Fruit fly (Drosophila melanogaster) whole organism, embryonic: ENCODE results near the gene mRpS11.

ENCODE experiments used
- CG1024 ChIP-seq: fragments of 200-800 bp; sonication (Bioruptor generic); IDR thresholded peaks from 2 replicates; pipeline ENCODE4 v1.3.6; 2022; ENCODE audit warnings: missing biosample characterization, missing genetic modification characterization
- CG10543 ChIP-seq: fragments of 200-800 bp; sonication (Bioruptor generic); optimal IDR thresholded peaks from 3 replicates; lab custom pipeline; 2017; ENCODE audit warnings: missing biosample characterization, mild to moderate bottlenecking, missing genetic modification characterization, moderate library complexity
- CG11456 ChIP-seq: fragments of 200-800 bp; sonication (Bioruptor generic); IDR thresholded peaks from 3 replicates; pipeline ENCODE4 v1.3.6; 2022; ENCODE audit warnings: missing biosample characterization, missing genetic modification characterization
- CG12299 ChIP-seq: fragments of 200-800 bp; sonication (Bioruptor generic); optimal IDR thresholded peaks from 2 replicates; lab custom pipeline; 2018; ENCODE audit warnings: missing biosample characterization, mild to moderate bottlenecking, missing genetic modification characterization
- CG1233 ChIP-seq: fragments of 200-800 bp; sonication (Bioruptor generic); optimal IDR thresholded peaks from 4 replicates; lab custom pipeline; 2018; ENCODE audit warnings: missing biosample characterization, mild to moderate bottlenecking, missing genetic modification characterization
- CG13287 ChIP-seq: fragments of 200-800 bp; sonication (Bioruptor generic); IDR thresholded peaks from 2 replicates; pipeline ENCODE4 v1.3.6; 2022; ENCODE audit warnings: missing biosample characterization, missing genetic modification characterization; ENCODE audit not compliant: partially characterized antibody
- CG13775 ChIP-seq: fragments of 200-800 bp; sonication (Bioruptor generic); optimal IDR thresholded peaks from 3 replicates; lab custom pipeline; 2017; ENCODE audit warnings: missing biosample characterization, mild to moderate bottlenecking, missing genetic modification characterization
- CG1603 ChIP-seq: fragments of 200-800 bp; sonication (Bioruptor generic); optimal IDR thresholded peaks from 2 replicates; lab custom pipeline; 2019; ENCODE audit warnings: missing biosample characterization, mild to moderate bottlenecking, missing genetic modification characterization, moderate library complexity
- CG16813 ChIP-seq: fragments of 200-800 bp; sonication (Bioruptor generic); IDR thresholded peaks from 3 replicates; pipeline ENCODE4 v1.3.6; 2022; ENCODE audit warnings: missing biosample characterization, missing genetic modification characterization; ENCODE audit not compliant: partially characterized antibody
- CG2116 ChIP-seq: fragments of 200-800 bp; sonication (Bioruptor generic); optimal IDR thresholded peaks from 3 replicates; lab custom pipeline; 2018; ENCODE audit warnings: missing biosample characterization, mild to moderate bottlenecking, missing genetic modification characterization
- CG2120 ChIP-seq: fragments of 200-800 bp; sonication (Bioruptor generic); optimal IDR thresholded peaks from 3 replicates; lab custom pipeline; 2016; ENCODE audit warnings: missing biosample characterization, missing genetic modification characterization
- CG30431 ChIP-seq: fragments of 200-800 bp; sonication (Bioruptor generic); optimal IDR thresholded peaks from 2 replicates; lab custom pipeline; 2017; ENCODE audit warnings: missing biosample characterization, missing genetic modification characterization
- CG31224 ChIP-seq: fragments of 200-800 bp; sonication (Bioruptor generic); IDR thresholded peaks from 2 replicates; pipeline ENCODE4 v1.3.6; 2022; ENCODE audit warnings: missing biosample characterization, missing genetic modification characterization
- CG3995 ChIP-seq: fragments of 200-800 bp; sonication (Bioruptor generic); optimal IDR thresholded peaks from 3 replicates; lab custom pipeline; 2016; ENCODE audit warnings: missing biosample characterization, missing genetic modification characterization
- CG5245 ChIP-seq: fragments of 200-800 bp; sonication (Bioruptor generic); optimal IDR thresholded peaks from 3 replicates; lab custom pipeline; 2016; ENCODE audit warnings: missing biosample characterization, missing genetic modification characterization
- CG6254 ChIP-seq: fragments of 200-800 bp; sonication (Bioruptor generic); optimal IDR thresholded peaks from 3 replicates; lab custom pipeline; 2017; ENCODE audit warnings: mild to moderate bottlenecking, missing biosample characterization, missing genetic modification reagents, missing genetic modification characterization
- CG6689 ChIP-seq: fragments of 200-800 bp; sonication (Bioruptor generic); IDR thresholded peaks from 2 replicates; pipeline ENCODE4 v1.3.6; 2022; ENCODE audit warnings: missing biosample characterization, missing genetic modification characterization
- CG7372 ChIP-seq: fragments of 200-800 bp; sonication (Bioruptor generic); IDR thresholded peaks from 2 replicates; pipeline ENCODE4 v1.3.6; 2022; ENCODE audit warnings: missing biosample characterization, missing genetic modification characterization
- CG7786 ChIP-seq: fragments of 200-800 bp; sonication (Bioruptor generic); optimal IDR thresholded peaks from 2 replicates; lab custom pipeline; 2016; ENCODE audit warnings: missing biosample characterization, missing genetic modification characterization
- CG9876 ChIP-seq: fragments of 200-800 bp; sonication (Bioruptor generic); optimal IDR thresholded peaks from 2 replicates; lab custom pipeline; 2016; ENCODE audit warnings: missing biosample characterization, missing genetic modification characterization
- Dad ChIP-seq: fragments of 200-800 bp; sonication (Bioruptor generic); optimal IDR thresholded peaks from 3 replicates; lab custom pipeline; 2016; ENCODE audit warnings: missing biosample characterization, missing genetic modification characterization
- Dll ChIP-seq: fragments of 200-800 bp; sonication (Bioruptor generic); IDR thresholded peaks from 4 replicates; pipeline ENCODE4 v1.3.6; 2022; ENCODE audit warnings: missing biosample characterization, missing genetic modification characterization; ENCODE audit not compliant: partially characterized antibody
- Dp ChIP-seq: fragments of 200-800 bp; sonication (Bioruptor generic); optimal IDR thresholded peaks from 2 replicates; lab custom pipeline; 2018; ENCODE audit warnings: missing biosample characterization, mild to moderate bottlenecking, missing genetic modification characterization, moderate library complexity
- Drgx ChIP-seq: fragments of 200-800 bp; sonication (Bioruptor generic); IDR thresholded peaks from 2 replicates; pipeline ENCODE4 v1.3.6; 2022; ENCODE audit warnings: missing biosample characterization, missing genetic modification characterization
- HLH54F ChIP-seq: fragments of 200-800 bp; sonication (Bioruptor generic); optimal IDR thresholded peaks from 3 replicates; lab custom pipeline; 2016; ENCODE audit warnings: missing biosample characterization, missing genetic modification characterization
- HLHmδ ChIP-seq: fragments of 200-800 bp; sonication (Bioruptor generic); optimal IDR thresholded peaks from 2 replicates; lab custom pipeline; 2018; ENCODE audit warnings: missing biosample characterization, mild to moderate bottlenecking, missing genetic modification characterization, moderate library complexity
- HmgZ ChIP-seq: fragments of 200-800 bp; sonication (Bioruptor generic); optimal IDR thresholded peaks from 2 replicates; lab custom pipeline; 2018; ENCODE audit warnings: missing biosample characterization, mild to moderate bottlenecking, missing genetic modification characterization
- MBD-R2 ChIP-seq: fragments of 200-800 bp; sonication (Bioruptor generic); IDR thresholded peaks from 2 replicates; pipeline ENCODE4 v1.3.6; 2022; ENCODE audit warnings: missing biosample characterization, missing genetic modification characterization
- Meics ChIP-seq: fragments of 200-800 bp; sonication (Bioruptor generic); optimal IDR thresholded peaks from 2 replicates; lab custom pipeline; 2017; ENCODE audit warnings: missing biosample characterization, mild to moderate bottlenecking, missing genetic modification characterization
- Sox100B ChIP-seq: fragments of 200-800 bp; sonication (Bioruptor generic); optimal IDR thresholded peaks from 3 replicates; lab custom pipeline; 2018; ENCODE audit warnings: missing biosample characterization, mild to moderate bottlenecking, missing genetic modification characterization
- Xbp1 ChIP-seq: fragments of 200-800 bp; sonication (Bioruptor generic); optimal IDR thresholded peaks from 3 replicates; lab custom pipeline; 2016; ENCODE audit warnings: missing biosample characterization, mild to moderate bottlenecking, missing genetic modification characterization
- bbx ChIP-seq: fragments of 200-800 bp; sonication (Bioruptor generic); IDR thresholded peaks from 2 replicates; pipeline ENCODE4 v1.3.6; 2022; ENCODE audit warnings: missing biosample characterization, missing genetic modification characterization; ENCODE audit not compliant: partially characterized antibody
- bcd ChIP-seq: fragments of 200-800 bp; sonication (Bioruptor generic); optimal IDR thresholded peaks from 2 replicates; lab custom pipeline; 2017; ENCODE audit warnings: missing biosample characterization, mild to moderate bottlenecking, missing genetic modification characterization
- crc ChIP-seq: fragments of 200-800 bp; sonication (Bioruptor generic); optimal IDR thresholded peaks from 2 replicates; lab custom pipeline; 2016; ENCODE audit warnings: missing biosample characterization, missing genetic modification characterization
- disco-r ChIP-seq: fragments of 200-800 bp; sonication (Bioruptor generic); optimal IDR thresholded peaks from 2 replicates; lab custom pipeline; 2016; ENCODE audit warnings: missing biosample characterization, missing genetic modification characterization
- ems ChIP-seq: fragments of 200-800 bp; sonication (Bioruptor generic); optimal IDR thresholded peaks from 3 replicates; lab custom pipeline; 2016; ENCODE audit warnings: missing biosample characterization, missing genetic modification characterization
- fru ChIP-seq: fragments of >200 bp; optimal IDR thresholded peaks from 2 replicates; lab custom pipeline; 2017
- ftz-f1 ChIP-seq: fragments of 200-800 bp; sonication (Bioruptor generic); optimal IDR thresholded peaks from 2 replicates; lab custom pipeline; 2016; ENCODE audit warnings: missing biosample characterization, missing genetic modification characterization
- knrl ChIP-seq: fragments of 200-800 bp; sonication (Bioruptor generic); IDR thresholded peaks from 3 replicates; pipeline ENCODE4 v1.3.6; 2022; ENCODE audit warnings: missing biosample characterization, missing genetic modification characterization; ENCODE audit not compliant: partially characterized antibody
- lilli ChIP-seq: fragments of 200-800 bp; sonication (Bioruptor generic); optimal IDR thresholded peaks from 3 replicates; lab custom pipeline; 2016; ENCODE audit warnings: missing biosample characterization, missing genetic modification characterization
- luna ChIP-seq: fragments of 200-800 bp; sonication (Bioruptor generic); optimal IDR thresholded peaks from 2 replicates; lab custom pipeline; 2016; ENCODE audit warnings: missing biosample characterization, missing genetic modification characterization
- mam ChIP-seq: fragments of 200-800 bp; sonication (Bioruptor generic); optimal IDR thresholded peaks from 3 replicates; lab custom pipeline; 2016; ENCODE audit warnings: missing biosample characterization, missing genetic modification characterization
- sens ChIP-seq: fragments of 200-800 bp; sonication (Bioruptor generic); peaks from one replicate; lab custom pipeline; 2016; ENCODE audit warnings: missing biosample characterization, missing genetic modification characterization
- sna ChIP-seq: fragments of 200-800 bp; sonication (Bioruptor generic); IDR thresholded peaks from 2 replicates; pipeline ENCODE4 v1.3.6; 2022; ENCODE audit warnings: missing biosample characterization, missing genetic modification characterization; ENCODE audit not compliant: partially characterized antibody
- sr ChIP-seq: fragments of 200-800 bp; sonication (Bioruptor generic); IDR thresholded peaks from 3 replicates; pipeline ENCODE4 v1.3.6; 2022; ENCODE audit warnings: missing biosample characterization, missing genetic modification characterization
- stwl ChIP-seq: fragments of 200-800 bp; sonication (Bioruptor generic); optimal IDR thresholded peaks from 3 replicates; lab custom pipeline; 2018; ENCODE audit warnings: missing biosample characterization, mild to moderate bottlenecking, missing genetic modification characterization, moderate library complexity
- tin ChIP-seq: fragments of 200-800 bp; sonication (Bioruptor generic); optimal IDR thresholded peaks from 3 replicates; lab custom pipeline; 2016; ENCODE audit warnings: missing biosample characterization, missing genetic modification characterization
- tna ChIP-seq: fragments of 200-800 bp; sonication (Bioruptor generic); IDR thresholded peaks from 2 replicates; pipeline ENCODE4 v1.3.6; 2022; ENCODE audit warnings: missing biosample characterization, missing genetic modification characterization; ENCODE audit not compliant: partially characterized antibody
- wdn ChIP-seq: fragments of 200-800 bp; sonication (Bioruptor generic); IDR thresholded peaks from 2 replicates; pipeline ENCODE4 v1.3.6; 2022; ENCODE audit warnings: missing biosample characterization, missing genetic modification characterization
- zen2 ChIP-seq: fragments of 200-800 bp; sonication (Bioruptor generic); IDR thresholded peaks from 3 replicates; pipeline ENCODE4 v1.3.6; 2022; ENCODE audit warnings: missing biosample characterization, missing genetic modification characterization; ENCODE audit not compliant: partially characterized antibody

The mRpS11 gene

dm6 chr3R:17039993-17040807 lies 32.3 kb upstream of the mRpS11 start, which contains the start of the genes CG18213 and Trm7-32 (continued):
- TF ChIP-seq stwl (tag; lab: Kevin White, UChicago) (peak; percentile 17), CG1024 (GFP tag; lab: Robert Waterston, UW) (no peak), Dp (GFP tag; lab: Kevin White, UChicago) (peak; percentile 71), disco-r (no peak), CG6689 (GFP tag; lab: Robert Waterston, UW) (no peak), lilli (GFP tag; lab: Kevin White, UChicago) (peak; percentile 32), CG30431 (GFP tag; lab: Kevin White, UChicago) (no peak), luna (GFP tag; lab: Kevin White, UChicago) (peak; percentile 3), Dll (peak; percentile 83), CG7786 (GFP tag; lab: Kevin White, UChicago) (no peak), CG13775 (GFP tag; lab: Kevin White, UChicago) (peak; percentile 17), wdn (GFP tag; lab: Robert Waterston, UW) (no peak), fru (lab: Kevin White, UChicago) (no peak), sens (GFP tag; lab: Kevin White, UChicago) (peak; percentile 73), ems (GFP tag; lab: Kevin White, UChicago) (peak; percentile 12), zen2 (peak; percentile 69), knrl (peak; percentile 84), bcd (GFP tag; lab: Kevin White, UChicago) (no peak), CG6254 (GFP tag; lab: Kevin White, UChicago) (peak; percentile 6), CG31224 (GFP tag; lab: Robert Waterston, UW) (no peak), MBD-R2 (peak; percentile 72), crc (GFP tag; lab: Kevin White, UChicago) (no peak), CG16813 (GFP tag; lab: Robert Waterston, UW) (peak; percentile 84), Xbp1 (GFP tag; lab: Kevin White, UChicago) (peak; percentile 47), mam (GFP tag; lab: Kevin White, UChicago) (peak; percentile 40), CG1233 (no peak), Dad (GFP tag; lab: Kevin White, UChicago) (no peak), CG3995 (GFP tag; lab: Kevin White, UChicago) (peak; percentile 12), HmgZ (tag; lab: Kevin White, UChicago) (peak; percentile 27), CG2116 (peak; percentile 59), HLH54F (GFP tag; lab: Kevin White, UChicago) (peak; percentile 5), tna (peak; percentile 80), tin (GFP tag; lab: Kevin White, UChicago) (peak; percentile 18), CG9876 (peak; percentile 15), CG12299 (tag; lab: Kevin White, UChicago) (no peak), Drgx (GFP tag; lab: Robert Waterston, UW) (no peak), CG11456 (GFP tag; lab: Robert Waterston, UW) (no peak), Sox100B (GFP tag; lab: Kevin White, UChicago) (peak; percentile 1), bbx (peak; percentile 89), CG2120 (peak; percentile 59), ftz-f1 (GFP tag; lab: Kevin White, UChicago) (no peak), CG5245 (GFP tag; lab: Kevin White, UChicago) (no peak), CG10543 (peak; percentile 1), CG7372 (peak; percentile 10; the same call in 1 of the 2 replicates), Meics (no peak), CG1603 (tag; lab: Kevin White, UChicago) (peak; percentile 45), HLHmδ (GFP tag; lab: Kevin White, UChicago) (no peak), CG13287 (GFP tag; lab: Robert Waterston, UW) (peak; percentile 86), sna (GFP tag; lab: Robert Waterston, UW) (peak; percentile 80), sr (GFP tag; lab: Robert Waterston, UW) (no peak)
